Worm (Caenorhabditis elegans) whole organism, L1 larva: ENCODE data around the gene F09G8.7.

Source experiments
- aly-2 ChIP-seq: fragments of 150-350 bp; optimal IDR thresholded peaks from 2 replicates; lab custom pipeline; 2014; ENCODE audit warnings: missing biosample characterization, missing genetic modification characterization
- grh-1 ChIP-seq: fragments of 200-800 bp; sonication (Bioruptor generic); IDR thresholded peaks from 2 replicates; pipeline ENCODE4 v1.3.6; 2022; ENCODE audit warnings: missing genetic modification reagents, missing genetic modification characterization, missing compliant biosample characterization
- nhr-71 ChIP-seq: sonication (generic microtip); optimal IDR thresholded peaks from 2 replicates; lab custom pipeline; 2016; ENCODE audit warnings: mild to moderate bottlenecking, missing genetic modification characterization, moderate library complexity, missing compliant biosample characterization

- no peak for TF ChIP-seq nhr-71 (tag; lab: Kevin White, UChicago)
- no peak for TF ChIP-seq grh-1
- TF ChIP-seq aly-2 = no peak
These were observed 32.8 kb upstream of the F09G8.7 start for ce11 chrIII:8300860-8301396.
